In genomic region chr3L:11511243-11511642, dm6 we compare ENCODE assay signal across 4 fruit fly cellular contexts.
TF ChIP-seq lines count a peak whose summit lies in the region.

No protein-coding gene starts in this region.

- peak; percentile 30 to 62 for TF ChIP-seq CTCF in S2 (optimal IDR thresholded peaks at IDR 0.05; lab: Kevin White, UChicago)
- peak; percentile 84 for TF ChIP-seq CTCF in whole organism, embryonic (GFP tag; optimal IDR thresholded peaks at IDR 0.05; lab: Kevin White, UChicago)

TF ChIP-seq in whole organism, embryonic, 481 proteins besides CTCF, POLR2A, EP300 and RAD21 (continues in another document):
- peak; percentile 22 for TF ChIP-seq Lhr (GFP tag; optimal IDR thresholded peaks at IDR 0.05; lab: Kevin White, UChicago)
- 0 out of 3 replicates have a peak, but pooled peaks have one; percentile 29 for TF ChIP-seq knrl (GFP tag; IDR thresholded peaks at IDR 0.05; lab: Robert Waterston, UW; ENCODE audit: partially characterized antibody)
- TF ChIP-seq CG10654 (GFP tag; optimal IDR thresholded peaks at IDR 0.05; lab: Kevin White, UChicago): no peak
- no peak for TF ChIP-seq gro (GFP tag; optimal IDR thresholded peaks at IDR 0.05; lab: Kevin White, UChicago)
- TF ChIP-seq CG13287 (GFP tag; IDR thresholded peaks at IDR 0.05; lab: Robert Waterston, UW; ENCODE audit: partially characterized antibody): peak; percentile 50
- peak; percentile 33; the same call in 1 of the 3 replicates for TF ChIP-seq CG17361 (GFP tag; IDR thresholded peaks at IDR 0.05; lab: Robert Waterston, UW)
- no peak for TF ChIP-seq Dip3 (GFP tag; optimal IDR thresholded peaks at IDR 0.05; lab: Kevin White, UChicago)
- no peak for TF ChIP-seq CG15479 (GFP tag; optimal IDR thresholded peaks at IDR 0.05; lab: Kevin White, UChicago)
- TF ChIP-seq bigmax (GFP tag; optimal IDR thresholded peaks at IDR 0.05; lab: Kevin White, UChicago): peak; percentile 88
- peak; percentile 64 for TF ChIP-seq Abd-B (GFP tag; optimal IDR thresholded peaks at IDR 0.05; lab: Kevin White, UChicago)
- peak; percentile 9 for TF ChIP-seq CG17829 (tag; optimal IDR thresholded peaks at IDR 0.05; lab: Kevin White, UChicago)
- no peak for TF ChIP-seq CG6175 (GFP tag; IDR thresholded peaks at IDR 0.05; lab: Robert Waterston, UW)
- peak; percentile 12 for TF ChIP-seq CG14710 (tag; optimal IDR thresholded peaks at IDR 0.05; lab: Kevin White, UChicago)
- TF ChIP-seq CG8359 (GFP tag; optimal IDR thresholded peaks at IDR 0.05; lab: Kevin White, UChicago; ENCODE audit: borderline replicate concordance): no peak
- TF ChIP-seq CG15601 (tag; optimal IDR thresholded peaks at IDR 0.05; lab: Kevin White, UChicago): peak; percentile 24
- TF ChIP-seq PHDP (tag; optimal IDR thresholded peaks at IDR 0.05; lab: Kevin White, UChicago): no peak
- peak; percentile 15 for TF ChIP-seq sd (tag; optimal IDR thresholded peaks at IDR 0.05; lab: Kevin White, UChicago)
- TF ChIP-seq CG11504 (tag; optimal IDR thresholded peaks at IDR 0.05; lab: Kevin White, UChicago): peak; percentile 22
- TF ChIP-seq bbx (GFP tag; IDR thresholded peaks at IDR 0.05; lab: Robert Waterston, UW; ENCODE audit: partially characterized antibody): 0 out of 2 replicates have a peak, but pooled peaks have one; percentile 20
- TF ChIP-seq CG15514 (GFP tag; optimal IDR thresholded peaks at IDR 0.05; lab: Kevin White, UChicago): peak; percentile 32
- peak; percentile 14 for TF ChIP-seq abd-A (tag; optimal IDR thresholded peaks at IDR 0.05; lab: Kevin White, UChicago)
- peak; percentile 64 for TF ChIP-seq Bgb (GFP tag; IDR thresholded peaks at IDR 0.05; lab: Robert Waterston, UW; ENCODE audit: partially characterized antibody)
- TF ChIP-seq pzg (GFP tag; optimal IDR thresholded peaks at IDR 0.05; lab: Kevin White, UChicago): peak; percentile 13
- TF ChIP-seq CG8478 (optimal IDR thresholded peaks at IDR 0.05; lab: Kevin White, UChicago): no peak
- TF ChIP-seq CG13894 (tag; optimal IDR thresholded peaks at IDR 0.05; lab: Kevin White, UChicago): no peak
- TF ChIP-seq CG12659 (GFP tag; optimal IDR thresholded peaks at IDR 0.05; lab: Kevin White, UChicago): peak; percentile 31
- TF ChIP-seq Jarid2 (GFP tag; optimal IDR thresholded peaks at IDR 0.05; lab: Kevin White, UChicago): no peak
- TF ChIP-seq CG2199 (GFP tag; IDR thresholded peaks at IDR 0.05; lab: Robert Waterston, UW): peak; percentile 89

TF ChIP-seq in whole organism, prepupa, 60 proteins besides CTCF, POLR2A, EP300 and RAD21:
- no peak for TF ChIP-seq Lpt (GFP tag; optimal IDR thresholded peaks at IDR 0.05; lab: Kevin White, UChicago)
- peak; percentile 2 for TF ChIP-seq fkh (GFP tag; optimal IDR thresholded peaks at IDR 0.05; lab: Kevin White, UChicago)
- TF ChIP-seq CG8319 (GFP tag; optimal IDR thresholded peaks at IDR 0.05; lab: Kevin White, UChicago): no peak

TF ChIP-seq in whole organism, pupa, 21 proteins besides CTCF, POLR2A, EP300 and RAD21:
- TF ChIP-seq D1 (tag; optimal IDR thresholded peaks at IDR 0.05; lab: Kevin White, UChicago): peak; percentile 62
- TF ChIP-seq CG15710 (tag; optimal IDR thresholded peaks at IDR 0.05; lab: Kevin White, UChicago): no peak
TF ChIP-seq in whole organism, pupa: peak in this region for 1.
